Worm (Caenorhabditis elegans) whole organism, early embryonic: Measurements from ENCODE around the gene F20D6.8.

ENCODE experiments used
- B0310.2 ChIP-seq: sonication (generic microtip); optimal IDR thresholded peaks from 2 replicates; lab custom pipeline; 2016; ENCODE audit warnings: mild to moderate bottlenecking, missing genetic modification characterization, missing compliant biosample characterization
- F13C5.2 ChIP-seq: sonication (generic microtip); optimal IDR thresholded peaks from 2 replicates; lab custom pipeline; 2017; ENCODE audit warnings: mild to moderate bottlenecking, missing genetic modification characterization, inconsistent platforms, missing compliant biosample characterization
- aly-1 ChIP-seq: sonication (generic microtip); optimal IDR thresholded peaks from 2 replicates; lab custom pipeline; 2016; ENCODE audit warnings: missing genetic modification characterization, missing compliant biosample characterization
- ama-1 ChIP-seq: fragments of 150-350 bp; optimal IDR thresholded peaks from 2 replicates; lab custom pipeline; 2014
- ceh-13 ChIP-seq: fragments of 200-800 bp; sonication (Bioruptor generic); optimal IDR thresholded peaks from 2 replicates; lab custom pipeline; 2018; ENCODE audit warnings: mild to moderate bottlenecking, missing genetic modification characterization, missing compliant biosample characterization
- ceh-36 ChIP-seq: sonication (generic microtip); optimal IDR thresholded peaks from 2 replicates; lab custom pipeline; 2016; ENCODE audit warnings: missing genetic modification characterization, inconsistent platforms, missing compliant biosample characterization
- ets-7 ChIP-seq: sonication (generic microtip); optimal IDR thresholded peaks from 2 replicates; lab custom pipeline; 2016; ENCODE audit warnings: missing genotype, missing genetic modification characterization, missing compliant biosample characterization
- flt-1 ChIP-seq: fragments of 200-800 bp; sonication (Bioruptor generic); IDR thresholded peaks from 2 replicates; pipeline ENCODE4 v1.3.6; 2022; ENCODE audit warnings: missing genetic modification characterization, missing compliant biosample characterization
- hmbx-1 ChIP-seq: sonication (generic microtip); optimal IDR thresholded peaks from 2 replicates; lab custom pipeline; 2016; ENCODE audit warnings: mild to moderate bottlenecking, missing genetic modification characterization, missing compliant biosample characterization
- hmg-4 ChIP-seq: fragments of 200-800 bp; sonication (Bioruptor generic); optimal IDR thresholded peaks from 2 replicates; lab custom pipeline; 2018; ENCODE audit warnings: mild to moderate bottlenecking, missing genetic modification characterization, missing compliant biosample characterization
- hnd-1 ChIP-seq: sonication (generic microtip); optimal IDR thresholded peaks from 2 replicates; lab custom pipeline; 2016; ENCODE audit warnings: missing genetic modification characterization, missing compliant biosample characterization
- pes-1 ChIP-seq: fragments of 200-800 bp; sonication (Bioruptor generic); IDR thresholded peaks from 2 replicates; pipeline ENCODE4 v1.3.6; 2022; ENCODE audit warnings: missing genetic modification reagents, missing genetic modification characterization, missing compliant biosample characterization
- scrt-1 ChIP-seq: fragments of 200-800 bp; sonication (Bioruptor generic); IDR thresholded peaks from 2 replicates; pipeline ENCODE4 v1.3.6; 2022; ENCODE audit warnings: missing genetic modification characterization, missing compliant biosample characterization
- sea-1 ChIP-seq: fragments of 200-800 bp; sonication (Bioruptor generic); conservative IDR thresholded peaks from 2 replicates; pipeline ENCODE4 v1.3.6; 2022; ENCODE audit warnings: missing genetic modification characterization, missing compliant biosample characterization
- tbx-11 ChIP-seq: fragments of 200-800 bp; sonication (Bioruptor generic); IDR thresholded peaks from 2 replicates; pipeline ENCODE4 v1.3.6; 2022; ENCODE audit warnings: missing genetic modification characterization, missing compliant biosample characterization
- tbx-37 ChIP-seq: fragments of 200-800 bp; sonication (Bioruptor generic); conservative IDR thresholded peaks from 2 replicates; pipeline ENCODE4 v1.3.6; 2022; ENCODE audit warnings: missing genetic modification reagents, missing genetic modification characterization, missing compliant biosample characterization
- tra-4 ChIP-seq: sonication (generic microtip); optimal IDR thresholded peaks from 2 replicates; lab custom pipeline; 2017; ENCODE audit warnings: missing genetic modification characterization, missing compliant biosample characterization

F20D6.8 gene

DNA sequence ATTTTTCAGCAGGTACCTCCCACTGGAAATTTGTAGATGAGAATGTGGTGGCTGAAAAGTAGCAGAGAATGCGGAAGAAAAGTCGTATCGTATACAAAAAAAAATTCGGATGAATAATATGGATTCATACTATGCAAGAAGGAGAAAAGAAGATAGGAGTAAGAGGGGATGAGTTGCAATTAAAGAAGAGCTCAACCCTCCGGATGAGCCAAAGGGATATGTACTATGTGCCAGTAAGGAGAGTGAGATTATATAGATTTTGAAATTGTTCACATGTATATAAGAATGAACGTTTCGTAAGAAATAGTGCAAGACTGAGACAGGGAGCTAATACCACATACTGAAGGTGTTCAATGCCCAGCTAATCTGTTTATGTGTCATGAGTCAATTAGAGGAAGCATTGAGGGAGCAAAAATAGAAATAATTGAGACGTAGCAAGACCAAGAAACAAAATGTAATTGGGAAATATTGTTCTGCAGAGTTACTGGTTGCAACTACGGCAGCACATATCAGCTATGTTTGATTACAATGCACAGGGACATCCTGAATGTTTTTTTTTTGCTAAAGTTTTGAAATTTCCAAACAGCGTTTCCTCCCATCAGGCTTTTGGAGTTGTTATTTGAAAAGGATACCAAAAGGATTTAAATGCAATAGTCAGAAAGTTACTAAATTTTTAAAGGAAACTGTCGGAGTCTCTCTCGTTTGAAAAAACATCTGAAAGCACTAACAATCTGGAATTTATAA, at the start of gene F20D6.8:
Gene F20D6.8, minus strand, starts transcription at position 51 of the 744 bp plus-strand sequence.
- no peak for TF ChIP-seq ceh-13 (GFP tag; lab: Kevin White, UChicago)
- no peak for TF ChIP-seq flt-1
- TF ChIP-seq scrt-1 (GFP tag; lab: Robert Waterston, UW) = no peak
- no peak for TF ChIP-seq ama-1 (lab: Kevin White, UChicago)
- no peak for TF ChIP-seq B0310.2 (tag; lab: Kevin White, UChicago)
- TF ChIP-seq aly-1 (tag; lab: Kevin White, UChicago) = no peak
- TF ChIP-seq hnd-1 = no peak
- no peak for TF ChIP-seq F13C5.2
- no peak for TF ChIP-seq tbx-11
- TF ChIP-seq tra-4 = no peak
- TF ChIP-seq hmg-4 (GFP tag; lab: Kevin White, UChicago) = no peak
- no peak for TF ChIP-seq sea-1 (GFP tag; lab: Robert Waterston, UW)

DNA sequence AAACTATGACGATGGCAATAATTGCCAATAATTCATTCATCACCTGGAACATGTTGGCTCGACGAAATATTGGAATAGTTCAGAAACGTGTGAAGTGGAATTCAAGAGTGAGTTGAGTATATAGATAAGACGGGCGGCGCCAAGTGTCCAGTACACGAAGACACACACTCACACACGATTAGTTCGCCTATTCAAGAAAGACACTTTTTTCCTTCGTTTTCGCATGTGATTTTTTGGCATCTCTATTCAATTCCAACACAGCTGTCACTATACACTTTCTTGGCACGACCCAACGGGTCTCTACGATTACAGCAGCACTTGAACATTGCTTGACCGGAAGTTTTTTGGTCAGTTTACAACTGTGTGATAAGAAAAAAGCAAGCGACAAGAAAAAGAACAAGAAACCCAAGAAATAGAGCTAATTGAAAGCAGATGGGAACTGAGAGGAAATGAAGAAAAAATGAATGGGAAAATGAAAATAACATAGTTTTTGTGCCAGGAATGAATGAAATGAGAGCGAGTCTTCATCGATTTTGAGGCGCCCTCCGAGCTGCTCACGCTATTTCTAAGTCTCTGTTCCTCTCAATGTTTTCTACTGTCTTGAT, 49.7 kb upstream of the F20D6.8 start, which contains the start of gene K07C11.8:
Gene K07C11.8, minus strand, starts transcription at position 224 of the 605 bp plus-strand sequence.
- no peak for TF ChIP-seq B0310.2 (tag; lab: Kevin White, UChicago)
- no peak for TF ChIP-seq tbx-37 (GFP tag; lab: Robert Waterston, UW)
- TF ChIP-seq tbx-11 = no peak
- no peak for TF ChIP-seq flt-1
- no peak for TF ChIP-seq pes-1 (GFP tag; lab: Robert Waterston, UW)
- no peak for TF ChIP-seq tra-4
- no peak for TF ChIP-seq ets-7 (tag; lab: Kevin White, UChicago)
- TF ChIP-seq hmbx-1 (tag; lab: Kevin White, UChicago) = no peak
- no peak for TF ChIP-seq hnd-1
- TF ChIP-seq aly-1 (tag; lab: Kevin White, UChicago) = no peak
- no peak for TF ChIP-seq sea-1 (GFP tag; lab: Robert Waterston, UW)
- TF ChIP-seq scrt-1 (GFP tag; lab: Robert Waterston, UW) = no peak
- no peak for TF ChIP-seq ceh-36 (tag; lab: Kevin White, UChicago)
- TF ChIP-seq ama-1 (lab: Kevin White, UChicago) = no peak

DNA sequence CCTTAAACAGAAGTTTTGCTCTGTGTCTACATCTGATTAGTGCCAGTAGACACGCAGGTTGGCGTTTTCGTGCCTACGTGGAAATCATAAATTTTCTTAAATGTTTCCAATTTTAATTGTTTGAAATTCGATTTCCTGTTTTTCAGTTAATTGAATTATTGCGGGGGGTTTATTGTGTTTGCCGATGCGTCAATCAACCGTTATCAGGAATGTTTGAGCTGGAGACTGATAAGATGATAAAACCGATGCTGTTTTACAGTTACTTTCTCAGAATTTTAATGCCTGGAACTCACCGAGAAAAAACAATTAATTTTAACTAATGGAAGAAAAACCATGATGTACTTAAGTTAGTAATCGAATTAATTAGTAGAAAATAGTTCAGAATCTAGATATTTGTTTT, 49.0 kb upstream of the F20D6.8 start:
- TF ChIP-seq ets-7 (tag; lab: Kevin White, UChicago) (no peak), tbx-11 (no peak), hnd-1 (no peak), ama-1 (lab: Kevin White, UChicago) (no peak), hmg-4 (GFP tag; lab: Kevin White, UChicago) (no peak), ceh-36 (tag; lab: Kevin White, UChicago) (no peak), flt-1 (no peak), B0310.2 (tag; lab: Kevin White, UChicago) (no peak), F13C5.2 (no peak), aly-1 (tag; lab: Kevin White, UChicago) (no peak), hmbx-1 (tag; lab: Kevin White, UChicago) (no peak), tra-4 (no peak), tbx-37 (GFP tag; lab: Robert Waterston, UW) (no peak), pes-1 (GFP tag; lab: Robert Waterston, UW) (no peak), scrt-1 (GFP tag; lab: Robert Waterston, UW) (no peak), ceh-13 (GFP tag; lab: Kevin White, UChicago) (no peak), sea-1 (GFP tag; lab: Robert Waterston, UW) (no peak)

DNA sequence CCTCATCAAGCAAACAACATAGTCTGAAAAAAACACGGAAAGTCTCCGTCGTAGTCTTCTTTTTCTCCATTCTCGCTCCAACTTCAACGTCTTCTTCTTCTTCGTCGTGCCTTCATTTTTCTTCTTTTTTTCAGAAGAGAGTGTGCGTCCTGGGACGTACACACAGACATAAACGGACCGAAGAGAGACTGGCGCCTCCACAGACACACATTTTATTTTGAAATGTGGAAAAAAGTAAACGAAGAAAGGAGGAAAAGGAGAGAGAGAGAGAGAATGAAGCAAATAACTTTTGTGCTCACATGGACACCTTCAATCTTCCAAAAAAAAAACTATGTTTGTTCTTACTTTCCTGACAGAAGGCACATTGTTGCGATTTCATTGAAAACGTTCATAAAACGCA, 47.1 kb upstream of the F20D6.8 start:
- no peak for TF ChIP-seq pes-1 (GFP tag; lab: Robert Waterston, UW)
- TF ChIP-seq flt-1 = no peak
- no peak for TF ChIP-seq hnd-1
- no peak for TF ChIP-seq hmbx-1 (tag; lab: Kevin White, UChicago)
- no peak for TF ChIP-seq hmg-4 (GFP tag; lab: Kevin White, UChicago)
- TF ChIP-seq F13C5.2 = no peak
- no peak for TF ChIP-seq aly-1 (tag; lab: Kevin White, UChicago)
- no peak for TF ChIP-seq tbx-11
- no peak for TF ChIP-seq sea-1 (GFP tag; lab: Robert Waterston, UW)

DNA sequence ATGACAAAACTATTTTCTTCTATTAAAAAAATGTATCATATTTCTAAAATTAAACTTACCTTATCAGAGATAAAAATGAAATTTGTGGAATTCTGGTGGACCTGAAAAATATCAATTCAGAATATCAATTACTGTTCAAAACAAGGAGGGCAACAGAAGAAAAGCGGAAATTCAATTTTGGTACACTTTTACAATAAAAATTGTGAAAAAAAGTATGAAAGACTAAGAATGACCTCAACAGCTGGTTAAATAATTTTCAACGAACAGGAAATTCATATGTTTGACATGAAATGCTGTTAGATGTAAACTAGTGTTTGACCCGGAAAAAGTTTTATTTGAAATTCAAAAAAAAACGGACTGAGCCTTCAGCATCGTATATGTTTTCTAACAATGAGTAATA, 45.8 kb upstream of the F20D6.8 start, which contains the start of gene K07C11.7:
Gene K07C11.7, minus strand, starts transcription at position 101 of the 400 bp plus-strand sequence.
- TF ChIP-seq flt-1 (no peak), ceh-36 (tag; lab: Kevin White, UChicago) (no peak), ceh-13 (GFP tag; lab: Kevin White, UChicago) (no peak), hmbx-1 (tag; lab: Kevin White, UChicago) (no peak), scrt-1 (GFP tag; lab: Robert Waterston, UW) (no peak), tbx-11 (no peak), aly-1 (tag; lab: Kevin White, UChicago) (no peak), B0310.2 (tag; lab: Kevin White, UChicago) (no peak), tbx-37 (GFP tag; lab: Robert Waterston, UW) (no peak), hnd-1 (no peak), F13C5.2 (no peak), sea-1 (GFP tag; lab: Robert Waterston, UW) (no peak), ets-7 (tag; lab: Kevin White, UChicago) (no peak), pes-1 (GFP tag; lab: Robert Waterston, UW) (no peak)

DNA sequence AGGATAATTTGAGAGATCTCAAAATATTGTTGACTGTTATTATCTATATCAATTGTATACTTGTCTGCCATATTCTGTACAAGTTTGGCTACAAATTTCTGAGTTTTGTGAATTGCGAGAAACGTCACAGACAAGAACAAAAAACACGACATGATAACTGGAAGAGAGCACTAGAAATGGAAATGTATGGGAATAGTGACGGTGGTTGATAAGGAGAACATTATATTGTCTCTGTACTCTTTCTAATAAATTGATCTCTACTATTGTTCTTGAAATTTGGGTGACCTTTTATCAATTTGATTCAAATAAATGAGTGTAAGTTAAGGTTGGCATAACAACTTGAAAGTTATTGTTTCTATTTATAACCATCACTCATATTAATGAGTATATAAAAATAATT, 44.7 kb upstream of the F20D6.8 start:
- TF ChIP-seq ets-7 (tag; lab: Kevin White, UChicago) = no peak
- no peak for TF ChIP-seq ceh-13 (GFP tag; lab: Kevin White, UChicago)
- no peak for TF ChIP-seq ceh-36 (tag; lab: Kevin White, UChicago)
- no peak for TF ChIP-seq tra-4
- TF ChIP-seq tbx-11 = no peak
- TF ChIP-seq scrt-1 (GFP tag; lab: Robert Waterston, UW) = no peak
- no peak for TF ChIP-seq F13C5.2
- no peak for TF ChIP-seq hmbx-1 (tag; lab: Kevin White, UChicago)
- TF ChIP-seq hnd-1 = no peak
- no peak for TF ChIP-seq ama-1 (lab: Kevin White, UChicago)
- no peak for TF ChIP-seq tbx-37 (GFP tag; lab: Robert Waterston, UW)
